Worm (Caenorhabditis elegans) whole organism, L4/young adult: Measurements from ENCODE around the gene rps-16.

Source experiments
- dao-5 ChIP-seq: sonication (generic microtip); optimal IDR thresholded peaks from 2 replicates; lab custom pipeline; 2016; ENCODE audit warnings: missing genotype, missing genetic modification characterization, moderate library complexity, missing compliant biosample characterization
- him-1 ChIP-seq: sonication (generic microtip); optimal IDR thresholded peaks from 2 replicates; lab custom pipeline; 2016; ENCODE audit warnings: missing genotype, missing genetic modification reagents, missing genetic modification characterization, missing compliant biosample characterization

ce11 chrV:15001536-15001935 is 1.2 kb upstream of the rps-16 start:
- TF ChIP-seq dao-5 (tag; lab: Kevin White, UChicago) (no peak), him-1 (no peak)
